Fruit fly (Drosophila melanogaster): ENCODE results near the gene Lgr3.

The Lgr3 gene

dm6 chr3R:25648258-25648606, 17.4 kb upstream of the Lgr3 start:
- TF ChIP-seq CG14655 (GFP tag; optimal IDR thresholded peaks at IDR 0.05) (peak; percentile 3), CG15710 (tag; optimal IDR thresholded peaks at IDR 0.05) (no peak)

- no peak for TF ChIP-seq Snoo (tag; optimal IDR thresholded peaks at IDR 0.05)
- TF ChIP-seq CG15710 (tag; optimal IDR thresholded peaks at IDR 0.05) = no peak
- no peak for TF ChIP-seq rn (GFP tag; IDR thresholded peaks at IDR 0.05)
- no peak for TF ChIP-seq CG8301 (tag; optimal IDR thresholded peaks at IDR 0.05)
- no peak for TF ChIP-seq CG12605 (GFP tag; IDR thresholded peaks at IDR 0.05)
- no peak for TF ChIP-seq Pif1A (GFP tag; optimal IDR thresholded peaks at IDR 0.05)
- TF ChIP-seq CG32121 (GFP tag; IDR thresholded peaks at IDR 0.05) = no peak
- no peak for TF ChIP-seq fd96Ca (GFP tag; IDR thresholded peaks at IDR 0.05)
- no peak for TF ChIP-seq CG13204 (GFP tag; optimal IDR thresholded peaks at IDR 0.05)
- TF ChIP-seq CG4496 (GFP tag; IDR thresholded peaks at IDR 0.05) = no peak
- TF ChIP-seq CG17806 (tag; optimal IDR thresholded peaks at IDR 0.05) = no peak
- no peak for TF ChIP-seq EcR (GFP tag; optimal IDR thresholded peaks at IDR 0.05)
- no peak for TF ChIP-seq CG14655 (GFP tag; optimal IDR thresholded peaks at IDR 0.05)
- TF ChIP-seq CG34367 (tag; optimal IDR thresholded peaks at IDR 0.05) = no peak
- TF ChIP-seq CG10348 (GFP tag; IDR thresholded peaks at IDR 0.05) = no peak
- no peak for TF ChIP-seq D1 (tag; optimal IDR thresholded peaks at IDR 0.05)
- no peak for TF ChIP-seq Pif1B (GFP tag; optimal IDR thresholded peaks at IDR 0.05)
- no peak for TF ChIP-seq Ets98B (GFP tag; IDR thresholded peaks at IDR 0.05)
Measured at dm6 chr3R:25650417-25650816, 15.2 kb upstream of the Lgr3 start.

dm6 chr3R:25651414-25651813, 14.2 kb upstream of the Lgr3 start:
- TF ChIP-seq CG10348 (GFP tag; IDR thresholded peaks at IDR 0.05) (no peak), rn (GFP tag; IDR thresholded peaks at IDR 0.05) (peak; percentile 27; the same call in 1 of the 2 replicates), EcR (GFP tag; optimal IDR thresholded peaks at IDR 0.05) (no peak), D1 (tag; optimal IDR thresholded peaks at IDR 0.05) (no peak), CG12605 (GFP tag; IDR thresholded peaks at IDR 0.05) (peak; percentile 70), Pif1B (GFP tag; optimal IDR thresholded peaks at IDR 0.05) (peak; percentile 59), CG32121 (GFP tag; IDR thresholded peaks at IDR 0.05) (peak; percentile 63), CG8301 (tag; optimal IDR thresholded peaks at IDR 0.05) (peak; percentile 53), fd96Ca (GFP tag; IDR thresholded peaks at IDR 0.05) (peak; percentile 68; the same call in 2 of the 3 replicates), Ets98B (GFP tag; IDR thresholded peaks at IDR 0.05) (peak; percentile 35; the same call in 1 of the 2 replicates), CG17806 (tag; optimal IDR thresholded peaks at IDR 0.05) (peak; percentile 62), CG4496 (GFP tag; IDR thresholded peaks at IDR 0.05) (peak; percentile 60; the same call in 2 of the 3 replicates), CG9948 (tag; optimal IDR thresholded peaks at IDR 0.05) (peak; percentile 35), CG8159 (tag; optimal IDR thresholded peaks at IDR 0.05) (peak; percentile 64), CG34367 (tag; optimal IDR thresholded peaks at IDR 0.05) (peak; percentile 20), Pif1A (GFP tag; optimal IDR thresholded peaks at IDR 0.05) (no peak), CG14655 (GFP tag; optimal IDR thresholded peaks at IDR 0.05) (peak; percentile 60), CG13204 (GFP tag; optimal IDR thresholded peaks at IDR 0.05) (no peak), CG15710 (tag; optimal IDR thresholded peaks at IDR 0.05) (peak; percentile 41), Snoo (tag; optimal IDR thresholded peaks at IDR 0.05) (peak; percentile 34), gl (tag; optimal IDR thresholded peaks at IDR 0.05) (no peak)

- TF ChIP-seq CG13204 (GFP tag; optimal IDR thresholded peaks at IDR 0.05) (no peak), Ets98B (GFP tag; IDR thresholded peaks at IDR 0.05) (peak; percentile 32; the same call in 1 of the 2 replicates)
Measured at dm6 chr3R:25652066-25652720, 13.4 kb upstream of the Lgr3 start.

dm6 chr3R:25659857-25660417, 5.7 kb upstream of the Lgr3 start:
- TF ChIP-seq CG12605 (GFP tag; IDR thresholded peaks at IDR 0.05) = no peak
- no peak for TF ChIP-seq Ets98B (GFP tag; IDR thresholded peaks at IDR 0.05)
- no peak for TF ChIP-seq CG14655 (GFP tag; optimal IDR thresholded peaks at IDR 0.05)
- TF ChIP-seq Pif1A (GFP tag; optimal IDR thresholded peaks at IDR 0.05) = no peak
- TF ChIP-seq Snoo (tag; optimal IDR thresholded peaks at IDR 0.05) = no peak
- TF ChIP-seq CG9948 (tag; optimal IDR thresholded peaks at IDR 0.05) = no peak
- no peak for TF ChIP-seq CG15710 (tag; optimal IDR thresholded peaks at IDR 0.05)
- TF ChIP-seq CG8301 (tag; optimal IDR thresholded peaks at IDR 0.05) = no peak

- TF ChIP-seq CG12605 (GFP tag; IDR thresholded peaks at IDR 0.05) = no peak
- no peak for TF ChIP-seq gl (tag; optimal IDR thresholded peaks at IDR 0.05)
- no peak for TF ChIP-seq CG8301 (tag; optimal IDR thresholded peaks at IDR 0.05)
- TF ChIP-seq Snoo (tag; optimal IDR thresholded peaks at IDR 0.05) = no peak
- TF ChIP-seq Pif1B (GFP tag; optimal IDR thresholded peaks at IDR 0.05) = no peak
- no peak for TF ChIP-seq rn (GFP tag; IDR thresholded peaks at IDR 0.05)
- no peak for TF ChIP-seq Ets98B (GFP tag; IDR thresholded peaks at IDR 0.05)
- no peak for TF ChIP-seq CG32121 (GFP tag; IDR thresholded peaks at IDR 0.05)
- TF ChIP-seq CG4496 (GFP tag; IDR thresholded peaks at IDR 0.05) = no peak
- no peak for TF ChIP-seq CG34367 (tag; optimal IDR thresholded peaks at IDR 0.05)
- no peak for TF ChIP-seq D1 (tag; optimal IDR thresholded peaks at IDR 0.05)
- TF ChIP-seq fd96Ca (GFP tag; IDR thresholded peaks at IDR 0.05) = 0 out of 3 replicates have a peak, but pooled peaks have one; percentile 19
- TF ChIP-seq EcR (GFP tag; optimal IDR thresholded peaks at IDR 0.05) = no peak
- TF ChIP-seq CG9948 (tag; optimal IDR thresholded peaks at IDR 0.05) = no peak
- TF ChIP-seq CG15710 (tag; optimal IDR thresholded peaks at IDR 0.05) = no peak
- no peak for TF ChIP-seq CG17806 (tag; optimal IDR thresholded peaks at IDR 0.05)
- no peak for TF ChIP-seq Pif1A (GFP tag; optimal IDR thresholded peaks at IDR 0.05)
- TF ChIP-seq CG8159 (tag; optimal IDR thresholded peaks at IDR 0.05) = peak; percentile 5
Measured at dm6 chr3R:25660985-25661530, 4.6 kb upstream of the Lgr3 start, which contains the start of gene Tnks. Gene Tnks, minus strand, starts transcription at chr3R:25661286.
